Worm (Caenorhabditis elegans) whole organism, L3 larva: Measurements from ENCODE around the gene C08E8.1.
"Not testable (repeated sequence)": the region's sequence is repeated elsewhere in the genome, so short reads cannot be mapped to it uniquely, and the experiment has no call there.

Source experiments
- elt-2 ChIP-seq: sonication (generic microtip); optimal IDR thresholded peaks from 2 replicates; lab custom pipeline; 2016; ENCODE audit warnings: missing genetic modification reagents, mild to moderate bottlenecking, missing genetic modification characterization, missing compliant biosample characterization
- nhr-28 ChIP-seq: fragments of 150-350 bp; optimal IDR thresholded peaks from 2 replicates; lab custom pipeline; 2014; ENCODE audit warnings: missing biosample characterization, missing genetic modification characterization
- ztf-11 ChIP-seq: fragments of 150-350 bp; optimal IDR thresholded peaks from 2 replicates; lab custom pipeline; 2014; ENCODE audit warnings: missing biosample characterization, missing genetic modification characterization

- not testable (repeated sequence) for TF ChIP-seq nhr-28 (tag; lab: Kevin White, UChicago); ztf-11; elt-2
These were observed 42.5 kb upstream of the C08E8.1 start, which contains the start of gene srh-209 for ce11 chrV:18404767-18405166.
